Worm (Caenorhabditis elegans) whole organism, L3 larva: ENCODE results near the gene C50B6.1.

ENCODE experiments used
- R02D3.7 ChIP-seq: fragments of 150-350 bp; optimal IDR thresholded peaks from 2 replicates; lab custom pipeline; 2014; ENCODE audit warnings: missing biosample characterization, missing genetic modification characterization
- ZK546.5 ChIP-seq: sonication (generic microtip); optimal IDR thresholded peaks from 2 replicates; lab custom pipeline; 2017; ENCODE audit warnings: missing biosample characterization, missing genetic modification characterization
- ceh-28 ChIP-seq: fragments of 150-350 bp; optimal IDR thresholded peaks from 2 replicates; lab custom pipeline; 2014; ENCODE audit warnings: missing biosample characterization, missing genetic modification reagents, missing genetic modification characterization
- egl-27 ChIP-seq: sonication (generic microtip); optimal IDR thresholded peaks from 4 replicates; lab custom pipeline; 2017; ENCODE audit warnings: missing biosample characterization, missing genetic modification reagents, missing genetic modification characterization
- elt-1 ChIP-seq: fragments of 150-350 bp; optimal IDR thresholded peaks from 2 replicates; lab custom pipeline; 2014; ENCODE audit warnings: missing biosample characterization, missing genetic modification characterization
- elt-2 ChIP-seq: sonication (generic microtip); optimal IDR thresholded peaks from 2 replicates; lab custom pipeline; 2016; ENCODE audit warnings: missing genetic modification reagents, mild to moderate bottlenecking, missing genetic modification characterization, missing compliant biosample characterization
- elt-3 ChIP-seq, 3 experiments: fragments of 150-350 bp in 1 of 3; sonication (generic microtip) in 2 of 3; optimal IDR thresholded peaks; 2 replicates in 2 of 3; 4 replicates in 1 of 3; lab custom pipeline; 2014 to 2017; ENCODE audit warnings: missing biosample characterization in 3 of 3, missing genetic modification characterization in 3 of 3
- fkh-10 ChIP-seq: sonication (generic microtip); optimal IDR thresholded peaks from 2 replicates; lab custom pipeline; 2017; ENCODE audit warnings: missing biosample characterization, missing genetic modification reagents, missing genetic modification characterization
- jun-1 ChIP-seq: fragments of 150-350 bp; optimal IDR thresholded peaks from 2 replicates; lab custom pipeline; 2014; ENCODE audit warnings: missing biosample characterization, missing genetic modification reagents, missing genetic modification characterization
- lin-15B ChIP-seq: fragments of 150-350 bp; optimal IDR thresholded peaks from 2 replicates; lab custom pipeline; 2014; ENCODE audit warnings: missing biosample characterization, missing genetic modification characterization
- lin-39 ChIP-seq: fragments of 150-350 bp; optimal IDR thresholded peaks from 2 replicates; lab custom pipeline; 2018; ENCODE audit warnings: missing biosample characterization, missing genetic modification reagents, missing genetic modification characterization
- lsy-12 ChIP-seq: sonication (generic microtip); optimal IDR thresholded peaks from 2 replicates; lab custom pipeline; 2016; ENCODE audit warnings: mild to moderate bottlenecking, missing genetic modification characterization, missing compliant biosample characterization
- mdl-1 ChIP-seq: fragments of 150-350 bp; optimal IDR thresholded peaks from 2 replicates; lab custom pipeline; 2014; ENCODE audit warnings: missing biosample characterization, missing genetic modification characterization
- mml-1 ChIP-seq: fragments of 150-350 bp; sonication (generic microtip); optimal IDR thresholded peaks from 3 replicates; lab custom pipeline; 2014; ENCODE audit warnings: missing biosample characterization, missing genetic modification characterization
- nhr-11 ChIP-seq: fragments of 150-350 bp; optimal IDR thresholded peaks from 2 replicates; lab custom pipeline; 2014; ENCODE audit warnings: missing biosample characterization, missing genetic modification characterization
- nhr-12 ChIP-seq: fragments of 150-350 bp; optimal IDR thresholded peaks from 2 replicates; lab custom pipeline; 2014; ENCODE audit warnings: missing biosample characterization, missing genetic modification characterization
- nhr-23 ChIP-seq: fragments of 150-350 bp; optimal IDR thresholded peaks from 2 replicates; lab custom pipeline; 2014; ENCODE audit warnings: missing biosample characterization, missing genetic modification reagents, missing genetic modification characterization
- nhr-25 ChIP-seq: sonication (generic microtip); optimal IDR thresholded peaks from 2 replicates; lab custom pipeline; 2017; ENCODE audit warnings: missing biosample characterization, missing genetic modification characterization
- nhr-28 ChIP-seq: fragments of 150-350 bp; optimal IDR thresholded peaks from 2 replicates; lab custom pipeline; 2014; ENCODE audit warnings: missing biosample characterization, missing genetic modification characterization
- nhr-43 ChIP-seq: sonication (generic microtip); optimal IDR thresholded peaks from 2 replicates; lab custom pipeline; 2016; ENCODE audit warnings: mild to moderate bottlenecking, missing genetic modification characterization, missing compliant biosample characterization; ENCODE audit not compliant: poor library complexity, severe bottlenecking
- nhr-67 ChIP-seq: fragments of 150-350 bp; optimal IDR thresholded peaks from 2 replicates; lab custom pipeline; 2014; ENCODE audit warnings: missing biosample characterization, missing genetic modification characterization
- nhr-77 ChIP-seq: fragments of 150-350 bp; optimal IDR thresholded peaks from 2 replicates; lab custom pipeline; 2014; ENCODE audit warnings: missing biosample characterization, missing genetic modification characterization
- pha-4 ChIP-seq: fragments of 150-350 bp; optimal IDR thresholded peaks from 2 replicates; lab custom pipeline; 2014; ENCODE audit warnings: missing biosample characterization, missing genetic modification reagents, missing genetic modification characterization
- pqm-1 ChIP-seq: fragments of 150-350 bp; optimal IDR thresholded peaks from 2 replicates; lab custom pipeline; 2017; ENCODE audit warnings: missing biosample characterization, missing genetic modification characterization, inconsistent platforms
- skn-1 ChIP-seq: fragments of 150-350 bp; optimal IDR thresholded peaks from 2 replicates; lab custom pipeline; 2014; ENCODE audit warnings: missing biosample characterization, missing genetic modification characterization
- snpc-4 ChIP-seq: fragments of 150-350 bp; optimal IDR thresholded peaks from 2 replicates; lab custom pipeline; 2014; ENCODE audit warnings: missing biosample characterization, missing genetic modification characterization
- tbx-2 ChIP-seq: sonication (generic microtip); optimal IDR thresholded peaks from 2 replicates; lab custom pipeline; 2016; ENCODE audit warnings: mild to moderate bottlenecking, missing genetic modification characterization, missing compliant biosample characterization
- unc-62 ChIP-seq: fragments of 150-350 bp; sonication (generic microtip); optimal IDR thresholded peaks from 4 replicates; lab custom pipeline; 2014; ENCODE audit warnings: missing biosample characterization, missing genetic modification reagents, missing genetic modification characterization
- ztf-11 ChIP-seq: fragments of 150-350 bp; optimal IDR thresholded peaks from 2 replicates; lab custom pipeline; 2014; ENCODE audit warnings: missing biosample characterization, missing genetic modification characterization
- ztf-4 ChIP-seq: fragments of 150-350 bp; optimal IDR thresholded peaks from 2 replicates; lab custom pipeline; 2014; ENCODE audit warnings: missing biosample characterization, missing genetic modification characterization

Gene C50B6.1

DNA sequence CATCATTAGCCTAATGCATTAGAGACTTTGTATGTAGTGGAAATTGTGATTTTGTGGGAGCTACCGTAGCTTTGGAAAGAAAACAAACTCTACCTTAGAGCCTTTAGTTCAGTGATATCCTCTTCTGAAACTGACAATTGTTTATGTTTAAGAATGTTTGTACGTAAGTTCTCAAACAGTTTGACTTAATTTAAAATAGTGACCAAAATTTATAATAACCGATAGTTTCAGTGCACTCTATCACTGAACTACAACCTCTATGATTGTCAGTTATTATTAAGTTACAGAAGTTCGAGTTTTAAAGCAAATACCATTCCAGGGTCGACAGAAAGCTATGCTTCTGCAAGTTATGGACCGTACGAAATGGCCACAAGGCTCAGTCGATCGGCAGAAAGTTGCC is at the start of gene C50B6.1:
Gene C50B6.1 (plus strand): TSS at position 301 of the 400 bp plus-strand sequence.
- no peak for TF ChIP-seq nhr-28 (tag; lab: Kevin White, UChicago)
- TF ChIP-seq lin-39, result no peak
- TF ChIP-seq fkh-10 (GFP tag; lab: Kevin White, UChicago), result no peak
- no peak for TF ChIP-seq snpc-4 (tag; lab: Kevin White, UChicago)
- no peak for TF ChIP-seq tbx-2 (tag; lab: Kevin White, UChicago)
- no peak for TF ChIP-seq ZK546.5
- TF ChIP-seq lin-15B (tag; lab: Kevin White, UChicago), result no peak
- no peak for TF ChIP-seq egl-27 (tag; lab: Kevin White, UChicago)
- TF ChIP-seq nhr-77 (tag; lab: Kevin White, UChicago), result no peak
- TF ChIP-seq jun-1 (tag; lab: Kevin White, UChicago), result no peak
- TF ChIP-seq mdl-1 (tag; lab: Kevin White, UChicago), result no peak
- no peak for TF ChIP-seq pha-4
- TF ChIP-seq ceh-28 (tag; lab: Kevin White, UChicago), result no peak
- no peak for TF ChIP-seq nhr-11 (tag; lab: Kevin White, UChicago)
- TF ChIP-seq mml-1, result no peak

DNA sequence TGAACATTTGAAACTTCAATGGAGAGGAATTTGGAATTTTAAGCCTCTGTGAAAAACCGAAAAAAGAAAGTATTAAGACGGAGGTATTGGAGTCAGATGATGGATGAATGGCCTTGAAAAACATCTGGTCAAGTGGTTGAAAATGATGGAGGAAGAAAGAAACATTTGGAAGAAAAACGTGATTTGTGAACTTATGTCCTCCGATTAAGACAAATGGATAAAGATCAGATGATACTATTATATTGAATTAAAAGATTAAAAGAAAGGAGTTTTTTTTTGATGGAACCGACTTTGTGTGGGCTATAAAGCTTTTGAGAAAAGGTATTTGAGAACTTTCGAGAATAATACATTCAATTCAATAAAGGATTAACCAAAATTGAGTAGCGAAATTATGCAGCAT is 49.2 kb upstream of the C50B6.1 start:
- TF ChIP-seq nhr-25 (tag; lab: Kevin White, UChicago), result peak; percentile 64
- TF ChIP-seq nhr-23 (tag; lab: Kevin White, UChicago), result peak; percentile 40
- peak; percentile 61 for TF ChIP-seq elt-1 (tag; lab: Kevin White, UChicago)
- TF ChIP-seq lsy-12 (tag; lab: Kevin White, UChicago), result no peak
- TF ChIP-seq nhr-43 (tag; lab: Kevin White, UChicago), result peak; percentile 26
- TF ChIP-seq, all 47 proteins: peak for 4

DNA sequence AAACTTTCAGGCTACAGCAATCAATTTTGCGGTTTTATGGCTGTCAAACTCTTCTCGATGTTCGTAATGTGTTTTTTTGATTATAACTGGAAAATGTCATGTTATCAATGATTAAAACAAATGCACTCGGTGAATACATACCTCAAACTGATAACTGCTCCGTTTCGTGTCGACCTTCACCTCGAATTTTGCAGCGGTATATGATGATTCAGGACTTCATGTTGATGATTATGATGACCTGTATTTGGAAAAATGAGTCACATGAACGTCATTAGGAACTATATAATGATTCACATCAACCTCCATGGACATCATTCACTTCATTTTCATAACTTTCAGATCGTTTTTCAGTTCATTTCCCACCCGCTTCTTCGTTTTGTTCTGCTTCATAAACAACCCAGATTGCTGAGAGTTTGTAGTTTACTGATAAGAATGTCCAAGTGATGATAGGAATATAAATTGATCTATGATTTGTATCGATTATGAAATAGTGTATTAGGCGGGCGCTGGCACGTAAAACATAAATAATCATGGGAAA is 45.9 kb upstream of the C50B6.1 start:
- TF ChIP-seq pqm-1 (tag; lab: Kevin White, UChicago), result peak; percentile 59
- peak in 1 of 3 experiments; percentile 1 for TF ChIP-seq elt-3 (tag; optimal IDR thresholded peaks at IDR 0.05; lab: Kevin White, UChicago)
- TF ChIP-seq skn-1 (tag; lab: Kevin White, UChicago), result no peak
- TF ChIP-seq jun-1 (tag; lab: Kevin White, UChicago), result peak; percentile 15
- peak; percentile 95 for TF ChIP-seq elt-2
- TF ChIP-seq nhr-67 (tag; lab: Kevin White, UChicago), result no peak
- TF ChIP-seq nhr-25 (tag; lab: Kevin White, UChicago), result no peak
- TF ChIP-seq unc-62 (GFP tag; lab: Kevin White, UChicago), result no peak
- peak; percentile 32 for TF ChIP-seq pha-4
- TF ChIP-seq nhr-12, result no peak
- no peak for TF ChIP-seq nhr-11 (tag; lab: Kevin White, UChicago)
- TF ChIP-seq, all 47 proteins: peak for 5

DNA sequence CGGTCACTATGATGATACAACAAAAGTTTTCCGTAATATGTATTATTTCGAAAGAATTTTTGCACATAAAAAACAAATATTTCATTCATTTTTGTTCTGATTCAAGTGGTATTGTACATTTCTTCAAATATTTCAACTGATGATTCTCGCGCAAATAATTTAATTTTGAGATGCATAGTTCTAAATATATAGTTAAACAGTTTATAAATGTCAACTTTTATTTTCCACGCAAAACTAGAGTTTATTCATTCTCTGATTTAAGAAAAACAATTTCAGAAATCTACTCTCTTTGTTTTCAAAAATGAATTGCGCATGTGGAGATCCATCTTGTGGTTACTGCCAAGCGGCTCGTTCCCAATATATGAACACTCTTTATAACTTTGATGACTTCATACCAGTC is 44.5 kb upstream of the C50B6.1 start, which contains the start of gene zip-5:
Gene zip-5 (plus strand): TSS at position 301 of the 400 bp plus-strand sequence.
- TF ChIP-seq ztf-4 (tag; lab: Kevin White, UChicago), result no peak
- TF ChIP-seq nhr-25 (tag; lab: Kevin White, UChicago), result no peak
- no peak for TF ChIP-seq egl-27 (tag; lab: Kevin White, UChicago)
- TF ChIP-seq ztf-11, result no peak
- TF ChIP-seq R02D3.7 (tag; lab: Kevin White, UChicago), result no peak
- no peak for TF ChIP-seq elt-1 (tag; lab: Kevin White, UChicago)
- no peak for TF ChIP-seq unc-62 (GFP tag; lab: Kevin White, UChicago)
- TF ChIP-seq lin-39, result no peak
- TF ChIP-seq, all 47 proteins: peak for 0

DNA sequence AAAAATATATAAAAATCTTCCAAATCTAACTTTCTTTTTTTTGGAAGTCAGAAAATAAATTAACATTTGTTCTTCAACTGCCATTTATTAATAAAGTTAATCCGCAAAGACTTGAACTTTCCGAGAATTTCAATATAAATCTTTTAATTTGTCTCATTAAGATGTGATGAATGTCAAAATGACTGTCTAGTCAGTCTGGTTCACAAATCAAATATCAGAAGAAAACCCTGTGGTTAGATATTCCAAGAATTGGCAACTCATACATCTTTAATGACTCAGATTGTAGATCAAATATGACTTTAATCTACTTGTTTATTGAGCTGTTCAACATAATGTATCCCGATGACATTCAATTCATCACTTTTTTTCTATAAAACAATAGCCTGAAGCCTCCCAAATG is 43.1 kb upstream of the C50B6.1 start:
- TF ChIP-seq ztf-4 (tag; lab: Kevin White, UChicago), result no peak

DNA sequence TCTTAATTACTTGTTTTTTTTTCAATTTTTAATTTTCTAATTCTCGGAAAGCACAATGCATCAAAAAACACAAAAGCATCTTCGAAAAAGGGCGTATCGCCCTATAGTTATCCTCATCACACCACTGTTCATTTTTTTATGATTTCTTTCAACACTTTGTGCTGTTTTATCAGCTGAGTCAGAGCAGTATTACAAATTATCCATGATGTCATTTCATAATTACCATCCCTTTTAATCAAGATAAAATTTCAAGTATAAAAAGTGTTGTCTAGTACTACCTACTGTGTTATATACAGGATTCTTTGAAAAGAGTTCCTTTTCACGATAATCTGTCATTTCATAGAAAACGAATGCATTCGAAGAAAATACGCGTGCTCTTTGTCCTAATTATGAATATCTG is 42.1 kb upstream of the C50B6.1 start:
- TF ChIP-seq pqm-1 (tag; lab: Kevin White, UChicago), result peak; percentile 70
- peak; percentile 34 for TF ChIP-seq elt-2
- no peak for TF ChIP-seq ztf-4 (tag; lab: Kevin White, UChicago)
